Worm (Caenorhabditis elegans): ENCODE data around the gene frm-7.

Gene frm-7

DNA sequence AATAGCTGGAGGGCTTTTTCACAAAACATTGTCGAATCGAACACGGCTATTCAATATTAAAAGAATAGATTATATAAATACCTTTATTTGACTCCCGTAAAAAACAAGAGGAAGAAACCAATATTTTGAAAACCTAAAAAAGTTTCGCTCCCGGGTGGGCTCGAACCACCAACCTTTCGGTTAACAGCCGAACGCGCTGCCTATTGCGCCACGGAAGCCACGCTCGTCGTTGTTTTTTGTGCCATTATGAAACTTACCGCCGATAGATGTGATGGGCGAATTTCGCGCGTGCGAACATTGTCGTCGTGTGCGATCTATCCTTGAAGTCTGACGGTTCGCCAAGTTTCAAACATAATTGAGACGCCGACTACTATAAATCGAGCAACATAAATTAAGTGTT lies 29.5 kb downstream of the frm-7 start (continued):
- TF ChIP-seq hpl-2 (GFP tag; optimal IDR thresholded peaks at IDR 0.05) (no peak), xbp-1 (tag; optimal IDR thresholded peaks at IDR 0.05) (no peak), ceh-82 (tag; optimal IDR thresholded peaks at IDR 0.05) (peak in 1 of 3 experiments; percentile 30), zip-4 (GFP tag; optimal IDR thresholded peaks at IDR 0.05) (no peak), C04F5.9 (tag; optimal IDR thresholded peaks at IDR 0.05) (no peak), nhr-19 (GFP tag; conservative IDR thresholded peaks at IDR 0.05) (peak; percentile 38; the same call in 1 of the 2 replicates), lin-14 (GFP tag; optimal IDR thresholded peaks at IDR 0.05) (peak; percentile 20), sox-4 (tag; optimal IDR thresholded peaks at IDR 0.05) (no peak), ces-1 (GFP tag; optimal IDR thresholded peaks at IDR 0.05) (no peak), snu-23 (GFP tag; optimal IDR thresholded peaks at IDR 0.05) (peak; percentile 54), egl-27 (tag; optimal IDR thresholded peaks at IDR 0.05) (no peak), nhr-77 (tag; optimal IDR thresholded peaks at IDR 0.05) (no peak), vab-15 (tag; optimal IDR thresholded peaks at IDR 0.05) (no peak), nhr-84 (tag; optimal IDR thresholded peaks at IDR 0.05) (no peak), fos-1 (tag; optimal IDR thresholded peaks at IDR 0.05) (no peak), efl-1 (optimal IDR thresholded peaks at IDR 0.05) (peak in 1 of 2 experiments; percentile 43), efl-1 (GFP tag; optimal IDR thresholded peaks at IDR 0.05 in 1 of 2) (peak; percentile 29 to 94), pag-3 (tag; optimal IDR thresholded peaks at IDR 0.05; ENCODE audit: borderline replicate concordance, insufficient read depth) (no peak), grh-1 (GFP tag; IDR thresholded peaks at IDR 0.05) (no peak), ceh-8 (GFP tag; optimal IDR thresholded peaks at IDR 0.05) (no peak), isw-1 (GFP tag; IDR thresholded peaks at IDR 0.05) (no peak)

- no peak for TF ChIP-seq tbx-2 (tag; optimal IDR thresholded peaks at IDR 0.05)
- peak; percentile 61 for TF ChIP-seq rnt-1 (tag; optimal IDR thresholded peaks at IDR 0.05)
- peak; percentile 2 for TF ChIP-seq unc-130 (tag; optimal IDR thresholded peaks at IDR 0.05)
- peak; percentile 62 for TF ChIP-seq lin-14 (GFP tag; optimal IDR thresholded peaks at IDR 0.05)
- no peak for TF ChIP-seq nhr-11 (tag; optimal IDR thresholded peaks at IDR 0.05)
- peak; percentile 57 for TF ChIP-seq nhr-71 (tag; optimal IDR thresholded peaks at IDR 0.05)
- peak in 1 of 2 experiments; percentile 23 for TF ChIP-seq lsy-2 (tag; optimal IDR thresholded peaks at IDR 0.05)
- TF ChIP-seq sox-4 (tag; optimal IDR thresholded peaks at IDR 0.05) = no peak
- TF ChIP-seq blmp-1 (tag; optimal IDR thresholded peaks at IDR 0.05) = no peak
- no peak for TF ChIP-seq alr-1 (tag; optimal IDR thresholded peaks at IDR 0.05; ENCODE audit: borderline replicate concordance)
- 0 out of 2 replicates have a peak, but pooled peaks have one; percentile 13 for TF ChIP-seq nhr-19 (GFP tag; conservative IDR thresholded peaks at IDR 0.05)
- no peak for TF ChIP-seq zag-1 (tag; optimal IDR thresholded peaks at IDR 0.05)
- no peak for TF ChIP-seq zip-4 (GFP tag; optimal IDR thresholded peaks at IDR 0.05)
- TF ChIP-seq tlp-1 (tag; optimal IDR thresholded peaks at IDR 0.05) = no peak
Observed at ce11 chrV:12334387-12334786, 32.1 kb downstream of the frm-7 start.

- TF ChIP-seq fkh-10 (GFP tag; optimal IDR thresholded peaks at IDR 0.05) (no peak), nhr-77 (tag; optimal IDR thresholded peaks at IDR 0.05) (no peak), tbx-2 (tag; optimal IDR thresholded peaks at IDR 0.05) (no peak), rnt-1 (tag; optimal IDR thresholded peaks at IDR 0.05) (no peak), F16B12.6 (tag; optimal IDR thresholded peaks at IDR 0.05) (no peak), C04F5.9 (tag; optimal IDR thresholded peaks at IDR 0.05) (no peak), lin-14 (GFP tag; optimal IDR thresholded peaks at IDR 0.05) (no peak)
Observed at ce11 chrV:12337894-12338293, 35.6 kb downstream of the frm-7 start, which contains the start of gene twk-13. twk-13 (minus strand) TSS chrV:12337994.

DNA sequence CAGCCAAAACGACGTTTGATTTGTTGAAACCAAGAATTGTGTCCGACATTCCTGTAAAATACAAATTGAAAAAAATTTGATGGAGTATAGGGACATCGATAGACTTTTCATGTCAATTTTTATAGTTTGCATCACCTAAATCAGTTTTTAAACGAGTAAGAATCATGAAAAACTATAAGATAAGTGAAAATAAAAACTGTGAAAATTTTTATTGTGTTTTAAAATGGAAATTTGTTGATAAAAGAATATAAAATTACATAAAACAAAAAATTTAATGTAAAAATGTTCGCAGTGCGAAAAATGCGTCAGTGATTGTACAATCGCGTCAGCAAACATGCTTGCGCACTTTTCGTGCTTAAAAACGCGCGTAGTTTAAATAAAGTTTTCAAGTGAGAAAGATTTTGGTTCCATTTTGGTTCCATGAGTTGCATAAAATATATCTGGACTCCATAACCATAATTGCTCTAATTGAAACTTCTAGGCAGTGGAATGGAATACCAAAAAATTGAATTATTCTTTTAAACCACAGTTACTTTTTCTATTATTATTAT lies 41.2 kb downstream of the frm-7 start, which contains the start of gene tomm-20:
tomm-20 (minus strand) TSS at position 51 of the 551 bp plus-strand sequence.
- TF ChIP-seq C16A3.4 (tag; optimal IDR thresholded peaks at IDR 0.05) = peak; percentile 96
- TF ChIP-seq unc-30 (tag; optimal IDR thresholded peaks at IDR 0.05) = no peak
- peak; percentile 97 for TF ChIP-seq nhr-71 (tag; optimal IDR thresholded peaks at IDR 0.05)
- TF ChIP-seq nhr-237 (tag; optimal IDR thresholded peaks at IDR 0.05) = peak; percentile 74
- peak; percentile 90 for TF ChIP-seq snpc-4 (tag; optimal IDR thresholded peaks at IDR 0.05)
- TF ChIP-seq mep-1 (tag; optimal IDR thresholded peaks at IDR 0.05) = peak; percentile 99
- TF ChIP-seq fos-1 (tag; optimal IDR thresholded peaks at IDR 0.05) = peak; percentile 88
- TF ChIP-seq blmp-1 (tag; optimal IDR thresholded peaks at IDR 0.05) = peak; percentile 87
- TF ChIP-seq unc-86 (tag; optimal IDR thresholded peaks at IDR 0.05) = peak; percentile 92
- peak; percentile 39 for TF ChIP-seq fkh-10 (GFP tag; optimal IDR thresholded peaks at IDR 0.05)
- TF ChIP-seq nhr-76 (tag; optimal IDR thresholded peaks at IDR 0.05) = no peak
- peak; percentile 96 for TF ChIP-seq rnt-1 (tag; optimal IDR thresholded peaks at IDR 0.05)
- TF ChIP-seq vab-15 (tag; optimal IDR thresholded peaks at IDR 0.05) = peak; percentile 58
- TF ChIP-seq fkh-8 (tag; optimal IDR thresholded peaks at IDR 0.05) = peak; percentile 86
- peak; percentile 72 for TF ChIP-seq elt-2 (tag; optimal IDR thresholded peaks at IDR 0.05)
- TF ChIP-seq mab-9 (GFP tag; IDR thresholded peaks at IDR 0.05) = peak; percentile 89
- peak; percentile 65 for TF ChIP-seq fkh-4 (tag; optimal IDR thresholded peaks at IDR 0.05; ENCODE audit: borderline replicate concordance)
- no peak for TF ChIP-seq ets-5 (GFP tag; IDR thresholded peaks at IDR 0.05)
- TF ChIP-seq dpl-1 (GFP tag; optimal IDR thresholded peaks at IDR 0.05) = peak; percentile 98 to 99 (median 99)
- peak; percentile 88 for TF ChIP-seq nhr-11 (tag; optimal IDR thresholded peaks at IDR 0.05)
- TF ChIP-seq tbx-2 (tag; optimal IDR thresholded peaks at IDR 0.05) = peak; percentile 95
- TF ChIP-seq lin-14 (GFP tag; optimal IDR thresholded peaks at IDR 0.05) = peak; percentile 95

All from whole organism, L1 larva.